Fruit fly (Drosophila melanogaster) whole organism, embryonic: ENCODE measurements around the gene CG13623.

Source experiments
- ATbp ChIP-seq: fragments of 200-800 bp; sonication (Bioruptor generic); optimal IDR thresholded peaks from 2 replicates; lab custom pipeline; 2017; ENCODE audit warnings: missing biosample characterization, mild to moderate bottlenecking, missing genetic modification characterization, missing genetic modification reagents
- CG17361 ChIP-seq: fragments of 200-800 bp; sonication (Bioruptor generic); IDR thresholded peaks from 3 replicates; pipeline ENCODE4 v1.3.6; 2022; ENCODE audit warnings: missing biosample characterization, missing genetic modification characterization
- CG2875 ChIP-seq: fragments of 200-800 bp; sonication (Bioruptor generic); optimal IDR thresholded peaks from 2 replicates; lab custom pipeline; 2017; ENCODE audit warnings: missing biosample characterization, mild to moderate bottlenecking, missing genetic modification characterization, missing genetic modification reagents
- CG43689 ChIP-seq: fragments of 200-800 bp; sonication (Bioruptor generic); IDR thresholded peaks from 2 replicates; pipeline ENCODE4 v1.3.6; 2022; ENCODE audit warnings: missing biosample characterization, missing genetic modification characterization
- Lpt ChIP-seq: fragments of >200 bp; optimal IDR thresholded peaks from 2 replicates; lab custom pipeline; 2018; ENCODE audit warnings: missing biosample characterization, missing genetic modification characterization
- Optix ChIP-seq: fragments of 200-800 bp; sonication (Bioruptor generic); IDR thresholded peaks from 3 replicates; pipeline ENCODE4 v1.3.6; 2022; ENCODE audit warnings: missing biosample characterization, missing genetic modification characterization
- ato ChIP-seq: fragments of 200-800 bp; sonication (Bioruptor generic); IDR thresholded peaks from 2 replicates; pipeline ENCODE4 v1.3.6; 2022; ENCODE audit warnings: missing biosample characterization, missing genetic modification characterization; ENCODE audit not compliant: partially characterized antibody
- p53 ChIP-seq: fragments of 200-800 bp; sonication (Bioruptor generic); optimal IDR thresholded peaks from 2 replicates; lab custom pipeline; 2016; ENCODE audit warnings: missing biosample characterization, missing genetic modification characterization
- tup ChIP-seq: fragments of 200-800 bp; sonication (Bioruptor generic); optimal IDR thresholded peaks from 2 replicates; lab custom pipeline; 2016; ENCODE audit warnings: missing biosample characterization, mild to moderate bottlenecking, missing genetic modification characterization, moderate library complexity
- tx ChIP-seq: fragments of 200-800 bp; sonication (Bioruptor generic); optimal IDR thresholded peaks from 2 replicates; lab custom pipeline; 2016; ENCODE audit warnings: missing biosample characterization, missing genetic modification characterization

- TF ChIP-seq p53 (GFP tag; lab: Kevin White, UChicago), result no peak
- no peak for TF ChIP-seq ATbp
- TF ChIP-seq Lpt (GFP tag; lab: Kevin White, UChicago), result no peak
- TF ChIP-seq tx (GFP tag; lab: Kevin White, UChicago), result no peak
- no peak for TF ChIP-seq CG2875 (GFP tag; lab: Kevin White, UChicago)
- no peak for TF ChIP-seq ato
- no peak for TF ChIP-seq tup (GFP tag; lab: Kevin White, UChicago)
- TF ChIP-seq CG43689 (GFP tag; lab: Robert Waterston, UW), result no peak
- no peak for TF ChIP-seq Optix (GFP tag; lab: Robert Waterston, UW)
- TF ChIP-seq CG17361, result peak; percentile 63
These were observed 43.8 kb upstream of the CG13623 start for dm6 chr3R:24574123-24574522.
